Worm (Caenorhabditis elegans) whole organism, L4 larva: ENCODE measurements around the gene ZK666.11.

Experiments used
- F37D6.2 ChIP-seq: sonication (generic microtip); optimal IDR thresholded peaks from 2 replicates; lab custom pipeline; 2016; ENCODE audit warnings: mild to moderate bottlenecking, missing genetic modification characterization, missing compliant biosample characterization
- ama-1 ChIP-seq: fragments of 150-350 bp; optimal IDR thresholded peaks from 2 replicates; lab custom pipeline; 2014; ENCODE audit warnings: inconsistent platforms, mixed read lengths
- attf-4 ChIP-seq: sonication (generic microtip); optimal IDR thresholded peaks from 3 replicates; lab custom pipeline; 2017; ENCODE audit warnings: missing biosample characterization, missing genetic modification characterization
- mep-1 ChIP-seq: fragments of 150-350 bp; sonication (generic microtip); optimal IDR thresholded peaks from 3 replicates; lab custom pipeline; 2014; ENCODE audit warnings: missing biosample characterization, missing genetic modification characterization
- pha-4 ChIP-seq, 2 experiments: fragments of 150-350 bp in 1 of 2; fragments of 200-800 bp in 1 of 2; sonication (Bioruptor generic) in 1 of 2; IDR thresholded peaks in 1 of 2; optimal IDR thresholded peaks in 1 of 2; 2 replicates each; pipeline versions ENCODE4 v1.3.6 to Lab custom; 2014 to 2022; ENCODE audit warnings: missing genetic modification characterization in 2 of 2, missing genetic modification reagents in 2 of 2, missing biosample characterization in 1 of 2, missing compliant biosample characterization in 1 of 2
- snpc-4 ChIP-seq: fragments of 150-350 bp; optimal IDR thresholded peaks from 2 replicates; lab custom pipeline; 2014; ENCODE audit warnings: missing biosample characterization, missing genetic modification characterization

ce11 chrII:10483860-10484259 lies 1.5 kb downstream of the ZK666.11 start:
- no peak for TF ChIP-seq attf-4 (tag; lab: Kevin White, UChicago)
- TF ChIP-seq mep-1 (tag; lab: Kevin White, UChicago): no peak
- TF ChIP-seq snpc-4 (tag; lab: Kevin White, UChicago): no peak
- no peak for TF ChIP-seq ama-1
- no peak for TF ChIP-seq pha-4 (GFP tag; IDR thresholded peaks at IDR 0.05; lab: Robert Waterston, UW)
- TF ChIP-seq pha-4 (tag; optimal IDR thresholded peaks at IDR 0.05; lab: Kevin White, UChicago): no peak
- no peak for TF ChIP-seq F37D6.2 (tag; lab: Kevin White, UChicago)
